Fruit fly (Drosophila melanogaster) whole organism, embryonic: ENCODE results near the gene TyrRII.

Experiments
- Antp ChIP-seq: fragments of 200-800 bp; sonication (Bioruptor generic); optimal IDR thresholded peaks from 3 replicates; lab custom pipeline; 2016; ENCODE audit warnings: missing biosample characterization, missing genetic modification characterization
- CG10147 ChIP-seq: fragments of 200-800 bp; sonication (Bioruptor generic); optimal IDR thresholded peaks from 2 replicates; lab custom pipeline; 2019; ENCODE audit warnings: missing biosample characterization, mild to moderate bottlenecking, missing genetic modification characterization, moderate library complexity
- CG10565 ChIP-seq: fragments of 200-800 bp; sonication (Bioruptor generic); optimal IDR thresholded peaks from 3 replicates; lab custom pipeline; 2016; ENCODE audit warnings: missing biosample characterization, mild to moderate bottlenecking, missing genetic modification characterization
- CG10654 ChIP-seq: fragments of 200-800 bp; sonication (Bioruptor generic); optimal IDR thresholded peaks from 2 replicates; lab custom pipeline; 2016; ENCODE audit warnings: missing biosample characterization, missing genetic modification characterization
- CG10979 ChIP-seq: fragments of 200-800 bp; sonication (Bioruptor generic); optimal IDR thresholded peaks from 2 replicates; lab custom pipeline; 2018; ENCODE audit warnings: missing biosample characterization, mild to moderate bottlenecking, missing genetic modification characterization, moderate library complexity
- CG11398 ChIP-seq: fragments of 200-800 bp; sonication (Bioruptor generic); optimal IDR thresholded peaks from 2 replicates; lab custom pipeline; 2016; ENCODE audit warnings: missing biosample characterization, missing genetic modification characterization
- CG13123 ChIP-seq: fragments of 200-800 bp; sonication (Bioruptor generic); optimal IDR thresholded peaks from 2 replicates; lab custom pipeline; 2016; ENCODE audit warnings: missing biosample characterization, missing genetic modification characterization
- CG13287 ChIP-seq: fragments of 200-800 bp; sonication (Bioruptor generic); IDR thresholded peaks from 2 replicates; pipeline ENCODE4 v1.3.6; 2022; ENCODE audit warnings: missing biosample characterization, missing genetic modification characterization; ENCODE audit not compliant: partially characterized antibody
- CG14014 ChIP-seq: fragments of 200-800 bp; sonication (Bioruptor generic); IDR thresholded peaks from 2 replicates; pipeline ENCODE4 v1.3.6; 2022; ENCODE audit warnings: missing biosample characterization, missing genetic modification characterization
- CG14965 ChIP-seq: fragments of 200-800 bp; sonication (Bioruptor generic); optimal IDR thresholded peaks from 2 replicates; lab custom pipeline; 2016; ENCODE audit warnings: missing biosample characterization, missing genetic modification characterization, borderline replicate concordance
- CG15696 ChIP-seq: fragments of 200-800 bp; sonication (Bioruptor generic); optimal IDR thresholded peaks from 2 replicates; lab custom pipeline; 2019; ENCODE audit warnings: missing biosample characterization, mild to moderate bottlenecking, missing genetic modification characterization, moderate library complexity
- CG16815 ChIP-seq: fragments of 200-800 bp; sonication (Bioruptor generic); optimal IDR thresholded peaks from 3 replicates; lab custom pipeline; 2017; ENCODE audit warnings: missing biosample characterization, mild to moderate bottlenecking, missing genetic modification characterization
- CG17802 ChIP-seq: fragments of 200-800 bp; sonication (Bioruptor generic); optimal IDR thresholded peaks from 2 replicates; lab custom pipeline; 2018; ENCODE audit warnings: missing biosample characterization, mild to moderate bottlenecking, missing genetic modification characterization, moderate library complexity
- CG1832 ChIP-seq: fragments of 200-800 bp; sonication (Bioruptor generic); optimal IDR thresholded peaks from 2 replicates; lab custom pipeline; 2017; ENCODE audit warnings: missing biosample characterization, mild to moderate bottlenecking, missing genetic modification characterization, inconsistent platforms
- CG34224 ChIP-seq: fragments of 200-800 bp; sonication (Bioruptor generic); IDR thresholded peaks from 3 replicates; pipeline ENCODE4 v1.3.6; 2022; ENCODE audit warnings: missing biosample characterization, missing genetic modification characterization; ENCODE audit not compliant: partially characterized antibody
- CG7357 ChIP-seq: fragments of 200-800 bp; sonication (Bioruptor generic); IDR thresholded peaks from 3 replicates; pipeline ENCODE4 v1.3.6; 2022; ENCODE audit warnings: missing biosample characterization, missing genetic modification characterization
- CG7556 ChIP-seq: fragments of 200-800 bp; sonication (Bioruptor generic); optimal IDR thresholded peaks from 2 replicates; lab custom pipeline; 2017; ENCODE audit warnings: missing biosample characterization, mild to moderate bottlenecking, missing genetic modification characterization
- CG7839 ChIP-seq: fragments of 200-800 bp; sonication (Bioruptor generic); optimal IDR thresholded peaks from 3 replicates; lab custom pipeline; 2018; ENCODE audit warnings: missing biosample characterization, mild to moderate bottlenecking, missing genetic modification characterization, moderate library complexity
- CG8359 ChIP-seq: fragments of 200-800 bp; sonication (Bioruptor generic); optimal IDR thresholded peaks from 2 replicates; lab custom pipeline; 2017; ENCODE audit warnings: missing biosample characterization, mild to moderate bottlenecking, missing genetic modification characterization, borderline replicate concordance
- CG8765 ChIP-seq: fragments of 200-800 bp; sonication (Bioruptor generic); IDR thresholded peaks from 2 replicates; pipeline ENCODE4 v1.3.6; 2022; ENCODE audit warnings: missing biosample characterization, missing genetic modification characterization
- CG8924 ChIP-seq: fragments of 200-800 bp; optimal IDR thresholded peaks from 3 replicates; lab custom pipeline; 2019; ENCODE audit warnings: missing biosample characterization, mild to moderate bottlenecking, missing genetic modification characterization, moderate library complexity
- CG9609 ChIP-seq: fragments of 200-800 bp; sonication (Bioruptor generic); optimal IDR thresholded peaks from 3 replicates; lab custom pipeline; 2016; ENCODE audit warnings: missing biosample characterization, missing genetic modification characterization
- D19A ChIP-seq: fragments of 200-800 bp; optimal IDR thresholded peaks from 3 replicates; lab custom pipeline; 2019; ENCODE audit warnings: missing biosample characterization, mild to moderate bottlenecking, missing genetic modification characterization, moderate library complexity
- Optix ChIP-seq: fragments of 200-800 bp; sonication (Bioruptor generic); IDR thresholded peaks from 3 replicates; pipeline ENCODE4 v1.3.6; 2022; ENCODE audit warnings: missing biosample characterization, missing genetic modification characterization
- PHDP ChIP-seq: fragments of 200-800 bp; sonication (Bioruptor generic); optimal IDR thresholded peaks from 3 replicates; lab custom pipeline; 2018; ENCODE audit warnings: missing biosample characterization, mild to moderate bottlenecking, missing genetic modification characterization, moderate library complexity
- Ravus ChIP-seq: fragments of 200-800 bp; sonication (Bioruptor generic); IDR thresholded peaks from 2 replicates; pipeline ENCODE4 v1.3.6; 2022; ENCODE audit warnings: missing biosample characterization, missing genetic modification characterization
- Rx ChIP-seq: fragments of 200-800 bp; sonication (Bioruptor generic); IDR thresholded peaks from 2 replicates; pipeline ENCODE4 v1.3.6; 2022; ENCODE audit warnings: missing biosample characterization, missing genetic modification characterization
- Sox100B ChIP-seq: fragments of 200-800 bp; sonication (Bioruptor generic); optimal IDR thresholded peaks from 3 replicates; lab custom pipeline; 2018; ENCODE audit warnings: missing biosample characterization, mild to moderate bottlenecking, missing genetic modification characterization
- Stat92E ChIP-seq, 3 experiments: fragments of >200 bp in 2 of 3; fragments of 200-800 bp in 1 of 3; sonication (Bioruptor generic) in 1 of 3; optimal IDR thresholded peaks; 2 replicates each; lab custom pipeline; 2017 to 2019; ENCODE audit warnings: missing biosample characterization in 3 of 3, missing genetic modification characterization in 3 of 3, mild to moderate bottlenecking in 1 of 3, moderate library complexity in 1 of 3
- Usf ChIP-seq: fragments of 200-800 bp; sonication (Bioruptor generic); optimal IDR thresholded peaks from 2 replicates; lab custom pipeline; 2017; ENCODE audit warnings: missing genotype, missing biosample characterization, missing genetic modification characterization
- Xrp1 ChIP-seq: fragments of 200-800 bp; sonication (Bioruptor generic); IDR thresholded peaks from 2 replicates; pipeline ENCODE4 v1.3.6; 2022; ENCODE audit warnings: missing biosample characterization, missing genetic modification characterization
- ab ChIP-seq: fragments of 200-800 bp; sonication (Bioruptor generic); optimal IDR thresholded peaks from 2 replicates; lab custom pipeline; 2016; ENCODE audit warnings: missing biosample characterization, missing genetic modification characterization
- al ChIP-seq: fragments of 200-800 bp; sonication (Bioruptor generic); IDR thresholded peaks from 2 replicates; pipeline ENCODE4 v1.3.6; 2022; ENCODE audit warnings: missing biosample characterization, missing genetic modification characterization
- bcd ChIP-seq: fragments of 200-800 bp; sonication (Bioruptor generic); optimal IDR thresholded peaks from 2 replicates; lab custom pipeline; 2017; ENCODE audit warnings: missing biosample characterization, mild to moderate bottlenecking, missing genetic modification characterization
- bowl ChIP-seq: fragments of 200-800 bp; sonication (Bioruptor generic); IDR thresholded peaks from 2 replicates; pipeline ENCODE4 v1.3.6; 2022; ENCODE audit warnings: missing biosample characterization, missing genetic modification characterization
- br ChIP-seq: fragments of >200 bp; optimal IDR thresholded peaks from 2 replicates; lab custom pipeline; 2017
- cg ChIP-seq: fragments of 200-800 bp; sonication (Bioruptor generic); optimal IDR thresholded peaks from 3 replicates; lab custom pipeline; 2019; ENCODE audit warnings: missing biosample characterization, mild to moderate bottlenecking, missing genetic modification characterization, moderate library complexity
- dimm ChIP-seq: fragments of 200-800 bp; sonication (Bioruptor generic); IDR thresholded peaks from 2 replicates; pipeline ENCODE4 v1.3.6; 2022; ENCODE audit warnings: missing biosample characterization, missing genetic modification characterization
- dm ChIP-seq: fragments of 200-800 bp; sonication (Bioruptor generic); optimal IDR thresholded peaks from 3 replicates; lab custom pipeline; 2016; ENCODE audit warnings: missing biosample characterization, missing genetic modification characterization
- fd64A ChIP-seq: fragments of 200-800 bp; sonication (Bioruptor generic); optimal IDR thresholded peaks from 3 replicates; lab custom pipeline; 2018; ENCODE audit warnings: missing biosample characterization, mild to moderate bottlenecking, missing genetic modification characterization
- fu2 ChIP-seq: fragments of 200-800 bp; sonication (Bioruptor generic); optimal IDR thresholded peaks from 2 replicates; lab custom pipeline; 2016; ENCODE audit warnings: missing biosample characterization, missing genetic modification characterization
- gce ChIP-seq: fragments of 200-800 bp; sonication (Bioruptor generic); IDR thresholded peaks from 3 replicates; pipeline ENCODE4 v1.3.6; 2022; ENCODE audit warnings: missing biosample characterization, missing genetic modification characterization
- kni ChIP-seq: fragments of 200-800 bp; sonication (Bioruptor generic); optimal IDR thresholded peaks from 3 replicates; lab custom pipeline; 2017; ENCODE audit warnings: mild to moderate bottlenecking, missing biosample characterization, missing genetic modification reagents, missing genetic modification characterization
- mam ChIP-seq: fragments of 200-800 bp; sonication (Bioruptor generic); optimal IDR thresholded peaks from 3 replicates; lab custom pipeline; 2016; ENCODE audit warnings: missing biosample characterization, missing genetic modification characterization
- nerfin-1 ChIP-seq: fragments of 200-800 bp; sonication (Bioruptor generic); optimal IDR thresholded peaks from 3 replicates; lab custom pipeline; 2019; ENCODE audit warnings: missing biosample characterization, mild to moderate bottlenecking, missing genetic modification characterization, moderate library complexity
- nmo ChIP-seq: fragments of 200-800 bp; sonication (Bioruptor generic); optimal IDR thresholded peaks from 2 replicates; lab custom pipeline; 2018; ENCODE audit warnings: missing biosample characterization, mild to moderate bottlenecking, missing genetic modification characterization, moderate library complexity
- onecut ChIP-seq: fragments of 200-800 bp; sonication (Bioruptor generic); IDR thresholded peaks from 2 replicates; pipeline ENCODE4 v1.3.6; 2022; ENCODE audit warnings: missing biosample characterization, missing genetic modification characterization
- tgo ChIP-seq: fragments of 200-800 bp; sonication (Bioruptor generic); IDR thresholded peaks from 3 replicates; pipeline ENCODE4 v1.3.6; 2022; ENCODE audit warnings: missing biosample characterization, missing genetic modification characterization
- trh ChIP-seq: fragments of 200-800 bp; sonication (Bioruptor generic); optimal IDR thresholded peaks from 2 replicates; lab custom pipeline; 2016; ENCODE audit warnings: missing biosample characterization, missing genetic modification characterization
- vnd ChIP-seq: fragments of 200-800 bp; sonication (Bioruptor generic); IDR thresholded peaks from 3 replicates; pipeline ENCODE4 v1.3.6; 2022; ENCODE audit warnings: missing biosample characterization, missing genetic modification characterization; ENCODE audit not compliant: partially characterized antibody

Gene TyrRII

dm6 chr3R:17700488-17701130 is 35.8 kb upstream of the TyrRII start (continued):
- TF ChIP-seq mam (GFP tag; lab: Kevin White, UChicago), result peak; percentile 85
- TF ChIP-seq CG17802 (tag; lab: Kevin White, UChicago), result peak; percentile 81
- no peak for TF ChIP-seq CG14965 (GFP tag; lab: Kevin White, UChicago)
- peak; percentile 96 for TF ChIP-seq gce (GFP tag; lab: Robert Waterston, UW)
- TF ChIP-seq dimm (GFP tag; lab: Robert Waterston, UW), result peak; percentile 88
- TF ChIP-seq CG8359 (GFP tag; lab: Kevin White, UChicago), result peak; percentile 91
- peak; percentile 78 for TF ChIP-seq CG8765 (GFP tag; lab: Robert Waterston, UW)
- TF ChIP-seq CG11398 (GFP tag; lab: Kevin White, UChicago), result peak; percentile 46
- no peak for TF ChIP-seq br (lab: Kevin White, UChicago)
- TF ChIP-seq bcd (GFP tag; lab: Kevin White, UChicago), result peak; percentile 98
- no peak for TF ChIP-seq CG1832 (GFP tag; lab: Kevin White, UChicago)
- TF ChIP-seq bowl (GFP tag; lab: Robert Waterston, UW), result peak; percentile 97
- peak; percentile 91 for TF ChIP-seq CG15696 (tag; lab: Kevin White, UChicago)
- peak; percentile 99 for TF ChIP-seq Xrp1 (GFP tag; lab: Robert Waterston, UW)
- TF ChIP-seq Sox100B (GFP tag; lab: Kevin White, UChicago), result no peak
- peak; percentile 100 for TF ChIP-seq CG7556 (GFP tag; lab: Kevin White, UChicago)
- TF ChIP-seq CG9609 (GFP tag; lab: Kevin White, UChicago), result peak; percentile 65
- peak in 1 of 3 experiments; percentile 88 for TF ChIP-seq Stat92E (GFP tag; optimal IDR thresholded peaks at IDR 0.05; lab: Kevin White, UChicago)
- peak; percentile 95 for TF ChIP-seq CG10654
- TF ChIP-seq CG8924, result peak; percentile 100
- peak; percentile 99 for TF ChIP-seq nmo
- TF ChIP-seq fd64A (GFP tag; lab: Kevin White, UChicago), result peak; percentile 88
- TF ChIP-seq ab (GFP tag; lab: Kevin White, UChicago), result peak; percentile 43
- no peak for TF ChIP-seq dm (GFP tag; lab: Kevin White, UChicago)
- TF ChIP-seq nerfin-1 (tag; lab: Kevin White, UChicago), result peak; percentile 97
- TF ChIP-seq CG14014, result peak; percentile 98
- TF ChIP-seq PHDP (tag; lab: Kevin White, UChicago), result peak; percentile 99
- TF ChIP-seq Usf (GFP tag; lab: Kevin White, UChicago), result peak; percentile 95
- TF ChIP-seq Rx (GFP tag; lab: Robert Waterston, UW), result peak; percentile 92
- no peak for TF ChIP-seq cg
- peak; percentile 99 for TF ChIP-seq CG7839
- TF ChIP-seq CG13123 (GFP tag; lab: Kevin White, UChicago), result peak; percentile 95
- peak; percentile 97 for TF ChIP-seq D19A (tag; lab: Kevin White, UChicago)
- TF ChIP-seq CG13287 (GFP tag; lab: Robert Waterston, UW), result no peak; the same call in 1 of the 2 replicates
- peak; percentile 98 for TF ChIP-seq CG10147 (GFP tag; lab: Kevin White, UChicago)
- TF ChIP-seq CG16815 (GFP tag; lab: Kevin White, UChicago), result peak; percentile 94
- peak; percentile 95 for TF ChIP-seq CG7357
- TF ChIP-seq tgo (GFP tag; lab: Robert Waterston, UW), result peak; percentile 99
- peak; percentile 91 for TF ChIP-seq trh
- no peak for TF ChIP-seq CG34224
- peak; percentile 43 for TF ChIP-seq CG10565 (GFP tag; lab: Kevin White, UChicago)
- TF ChIP-seq CG10979 (tag; lab: Kevin White, UChicago), result peak; percentile 98
- TF ChIP-seq Optix (GFP tag; lab: Robert Waterston, UW), result peak; percentile 93
- TF ChIP-seq fu2 (GFP tag; lab: Kevin White, UChicago), result peak; percentile 70
- peak; percentile 69 for TF ChIP-seq kni
- peak; percentile 95 for TF ChIP-seq Ravus
- TF ChIP-seq Antp, result peak; percentile 55
- TF ChIP-seq vnd (GFP tag; lab: Robert Waterston, UW), result no peak
- peak; percentile 98 for TF ChIP-seq al
- peak; percentile 89 for TF ChIP-seq onecut (GFP tag; lab: Robert Waterston, UW)
